Worm (Caenorhabditis elegans) whole organism, L1 larva: Measurements from ENCODE around the gene cebp-1.
A peak's percentile ranks its signal among the peaks of the same experiment; 100 is the strongest.

ENCODE experiments used
- C04F5.9 ChIP-seq: sonication (generic microtip); optimal IDR thresholded peaks from 2 replicates; lab custom pipeline; 2016; ENCODE audit warnings: missing genetic modification characterization, missing compliant biosample characterization
- alr-1 ChIP-seq: fragments of 200-800 bp; sonication (Bioruptor generic); optimal IDR thresholded peaks from 2 replicates; lab custom pipeline; 2018; ENCODE audit warnings: borderline replicate concordance, mild to moderate bottlenecking, missing genetic modification characterization, missing compliant biosample characterization
- dsc-1 ChIP-seq: sonication (generic microtip); optimal IDR thresholded peaks from 2 replicates; lab custom pipeline; 2016; ENCODE audit warnings: mild to moderate bottlenecking, missing genetic modification characterization, missing compliant biosample characterization
- efl-1 ChIP-seq, 4 experiments: fragments of 150-350 bp; optimal IDR thresholded peaks in 3 of 4; peaks in 1 of 4; 1 replicate in 1 of 4; 2 replicates in 3 of 4; lab custom pipeline; 2014; ENCODE audit warnings: missing biosample characterization in 2 of 4, missing genetic modification characterization in 2 of 4, missing genetic modification reagents in 2 of 4
- egl-27 ChIP-seq, 2 experiments: fragments of 150-350 bp in 1 of 2; sonication (generic microtip); optimal IDR thresholded peaks; 3 replicates each; lab custom pipeline; 2017 to 2018; ENCODE audit warnings: missing biosample characterization in 2 of 2, missing genetic modification characterization in 2 of 2, missing genetic modification reagents in 2 of 2
- fkh-8 ChIP-seq: sonication (generic microtip); optimal IDR thresholded peaks from 2 replicates; lab custom pipeline; 2016; ENCODE audit warnings: mild to moderate bottlenecking, missing genetic modification characterization, missing compliant biosample characterization
- lin-13 ChIP-seq: fragments of 150-350 bp; optimal IDR thresholded peaks from 2 replicates; lab custom pipeline; 2014; ENCODE audit warnings: missing biosample characterization, missing genetic modification reagents, missing genetic modification characterization
- lin-35 ChIP-seq, 2 experiments: fragments of 150-350 bp; optimal IDR thresholded peaks; 2 replicates each; lab custom pipeline; 2014; ENCODE audit warnings: missing biosample characterization in 2 of 2, missing genetic modification characterization in 2 of 2, missing genetic modification reagents in 2 of 2
- mdl-1 ChIP-seq, 2 experiments: fragments of 150-350 bp; optimal IDR thresholded peaks; 2 replicates each; lab custom pipeline; 2014 to 2017; ENCODE audit warnings: missing biosample characterization in 2 of 2, missing genetic modification characterization in 2 of 2, inconsistent platforms in 1 of 2
- nhr-76 ChIP-seq: sonication (generic microtip); optimal IDR thresholded peaks from 2 replicates; lab custom pipeline; 2017; ENCODE audit warnings: missing biosample characterization, missing genetic modification characterization
- nhr-90 ChIP-seq: sonication (generic microtip); optimal IDR thresholded peaks from 2 replicates; lab custom pipeline; 2016; ENCODE audit warnings: mild to moderate bottlenecking, missing genetic modification characterization, missing compliant biosample characterization; ENCODE audit not compliant: poor library complexity
- pqm-1 ChIP-seq: sonication (generic microtip); optimal IDR thresholded peaks from 3 replicates; lab custom pipeline; 2017; ENCODE audit warnings: missing biosample characterization, missing genetic modification characterization
- skn-1 ChIP-seq: fragments of 150-350 bp; optimal IDR thresholded peaks from 2 replicates; lab custom pipeline; 2014; ENCODE audit warnings: missing biosample characterization, missing genetic modification characterization

ce11 chrX:1420524-1420923 is 33.1 kb downstream of the cebp-1 start:
- TF ChIP-seq egl-27 (tag; optimal IDR thresholded peaks at IDR 0.05; lab: Kevin White, UChicago) (no peak), lin-35 (GFP tag; optimal IDR thresholded peaks at IDR 0.05; lab: Kevin White, UChicago) (no peak), alr-1 (tag; lab: Kevin White, UChicago) (no peak), efl-1 (optimal IDR thresholded peaks at IDR 0.05; lab: Kevin White, UChicago) (no peak), efl-1 (GFP tag; optimal IDR thresholded peaks at IDR 0.05 in 1 of 2; lab: Kevin White, UChicago) (no peak), nhr-90 (tag; lab: Kevin White, UChicago) (no peak), dsc-1 (tag; lab: Kevin White, UChicago) (no peak), C04F5.9 (tag; lab: Kevin White, UChicago) (no peak), lin-13 (GFP tag; lab: Kevin White, UChicago) (no peak), nhr-76 (tag; lab: Kevin White, UChicago) (no peak), skn-1 (peak; percentile 100), fkh-8 (tag; lab: Kevin White, UChicago) (no peak), pqm-1 (no peak), mdl-1 (tag; optimal IDR thresholded peaks at IDR 0.05; lab: Kevin White, UChicago) (no peak)
